Worm (Caenorhabditis elegans) whole organism, L2 larva: ENCODE data around the gene cnc-5.

ENCODE experiments used
- ama-1 ChIP-seq: fragments of 150-350 bp; optimal IDR thresholded peaks from 2 replicates; lab custom pipeline; 2018; ENCODE audit warnings: inconsistent platforms
- blmp-1 ChIP-seq: sonication (generic microtip); optimal IDR thresholded peaks from 2 replicates; lab custom pipeline; 2017; ENCODE audit warnings: missing genetic modification characterization, mild to moderate bottlenecking, missing compliant biosample characterization, antibody characterized with exemption, moderate library complexity; ENCODE audit not compliant: insufficient read depth
- lin-13 ChIP-seq: fragments of 150-350 bp; optimal IDR thresholded peaks from 2 replicates; lab custom pipeline; 2014; ENCODE audit warnings: missing biosample characterization, missing genetic modification reagents, missing genetic modification characterization
- lsy-2 ChIP-seq, 2 experiments: fragments of 150-350 bp in 1 of 2; sonication (generic microtip) in 1 of 2; optimal IDR thresholded peaks; 2 replicates each; lab custom pipeline; 2014 to 2017; ENCODE audit warnings: missing biosample characterization in 2 of 2, missing genetic modification characterization in 2 of 2
- mab-5 ChIP-seq: fragments of 150-350 bp; optimal IDR thresholded peaks from 2 replicates; lab custom pipeline; 2014; ENCODE audit warnings: missing biosample characterization, missing genetic modification characterization
- mdl-1 ChIP-seq, 2 experiments: fragments of 150-350 bp in 1 of 2; sonication (generic microtip) in 1 of 2; optimal IDR thresholded peaks; 2 replicates each; lab custom pipeline; 2017; ENCODE audit warnings: missing biosample characterization in 2 of 2, missing genetic modification characterization in 2 of 2
- nhr-12 ChIP-seq: fragments of 150-350 bp; optimal IDR thresholded peaks from 2 replicates; lab custom pipeline; 2014; ENCODE audit warnings: missing biosample characterization, missing genetic modification characterization
- nhr-129 ChIP-seq: fragments of 150-350 bp; optimal IDR thresholded peaks from 2 replicates; lab custom pipeline; 2014; ENCODE audit warnings: missing biosample characterization, missing genetic modification characterization
- nhr-21 ChIP-seq: fragments of 150-350 bp; optimal IDR thresholded peaks from 2 replicates; lab custom pipeline; 2014; ENCODE audit warnings: missing biosample characterization, missing genetic modification characterization
- nhr-23 ChIP-seq: fragments of 150-350 bp; optimal IDR thresholded peaks from 2 replicates; lab custom pipeline; 2014; ENCODE audit warnings: missing biosample characterization, missing genetic modification reagents, missing genetic modification characterization
- skn-1 ChIP-seq: sonication (generic microtip); optimal IDR thresholded peaks from 2 replicates; lab custom pipeline; 2017; ENCODE audit warnings: missing biosample characterization, missing genetic modification characterization
- snpc-4 ChIP-seq: fragments of 150-350 bp; optimal IDR thresholded peaks from 2 replicates; lab custom pipeline; 2014; ENCODE audit warnings: missing biosample characterization, missing genetic modification characterization

- TF ChIP-seq nhr-129 (tag; lab: Kevin White, UChicago) (peak; percentile 85), skn-1 (tag; lab: Kevin White, UChicago) (peak; percentile 1), nhr-23 (no peak), lsy-2 (tag; optimal IDR thresholded peaks at IDR 0.05; lab: Kevin White, UChicago) (peak in 1 of 2 experiments; percentile 43), blmp-1 (tag; lab: Kevin White, UChicago) (no peak), nhr-21 (tag; lab: Kevin White, UChicago) (no peak), nhr-12 (no peak), ama-1 (lab: Kevin White, UChicago) (no peak), snpc-4 (tag; lab: Kevin White, UChicago) (no peak), mab-5 (peak; percentile 39), lin-13 (GFP tag; lab: Kevin White, UChicago) (no peak), mdl-1 (tag; optimal IDR thresholded peaks at IDR 0.05; lab: Kevin White, UChicago) (peak; percentile 10 to 73)
These were observed 29.4 kb downstream of the cnc-5 start, which contains the start of the genes F53E2.2 and unc-60 for ce11 chrV:1474486-1475125.
